Worm (Caenorhabditis elegans) whole organism, L1 larva: ENCODE results near the gene sek-6.

Source experiments
- efl-1 ChIP-seq, 4 experiments: fragments of 150-350 bp; optimal IDR thresholded peaks in 3 of 4; peaks in 1 of 4; 1 replicate in 1 of 4; 2 replicates in 3 of 4; lab custom pipeline; 2014; ENCODE audit warnings: missing biosample characterization in 2 of 4, missing genetic modification characterization in 2 of 4, missing genetic modification reagents in 2 of 4
- fkh-10 ChIP-seq: sonication (generic microtip); optimal IDR thresholded peaks from 2 replicates; lab custom pipeline; 2017; ENCODE audit warnings: missing biosample characterization, missing genetic modification reagents, missing genetic modification characterization
- xbp-1 ChIP-seq: sonication (generic microtip); optimal IDR thresholded peaks from 2 replicates; lab custom pipeline; 2016; ENCODE audit warnings: missing genetic modification characterization, missing compliant biosample characterization

ce11 chrX:10027556-10027955, 3.4 kb upstream of the sek-6 start, which contains the start of gene mkk-4:
- TF ChIP-seq xbp-1: no peak
- no peak for TF ChIP-seq efl-1 (optimal IDR thresholded peaks at IDR 0.05; lab: Kevin White, UChicago)
- TF ChIP-seq efl-1 (GFP tag; optimal IDR thresholded peaks at IDR 0.05 in 1 of 2; lab: Kevin White, UChicago): no peak
- TF ChIP-seq fkh-10 (GFP tag; lab: Kevin White, UChicago): no peak
